Worm (Caenorhabditis elegans) whole organism, dauer: ENCODE measurements around the gene pap-1.

Experiments
- unc-62 ChIP-seq: sonication (generic microtip); optimal IDR thresholded peaks from 2 replicates; lab custom pipeline; 2017; ENCODE audit warnings: missing biosample characterization, missing genetic modification reagents, missing genetic modification characterization

The pap-1 gene

ce11 chrV:10426253-10426652 is 15.5 kb upstream of the pap-1 start, which contains the start of gene apc-10:
Gene apc-10, minus strand, starts transcription at chrV:10426353.
- no peak for TF ChIP-seq unc-62 (GFP tag; lab: Kevin White, UChicago)

ce11 chrV:10428608-10429007 is 13.2 kb upstream of the pap-1 start, which contains the start of gene tag-314:
Gene tag-314, minus strand, starts transcription at chrV:10428708.
- no peak for TF ChIP-seq unc-62 (GFP tag; lab: Kevin White, UChicago)

ce11 chrV:10432607-10433006 is 9.2 kb upstream of the pap-1 start:
- no peak for TF ChIP-seq unc-62 (GFP tag; lab: Kevin White, UChicago)

DNA sequence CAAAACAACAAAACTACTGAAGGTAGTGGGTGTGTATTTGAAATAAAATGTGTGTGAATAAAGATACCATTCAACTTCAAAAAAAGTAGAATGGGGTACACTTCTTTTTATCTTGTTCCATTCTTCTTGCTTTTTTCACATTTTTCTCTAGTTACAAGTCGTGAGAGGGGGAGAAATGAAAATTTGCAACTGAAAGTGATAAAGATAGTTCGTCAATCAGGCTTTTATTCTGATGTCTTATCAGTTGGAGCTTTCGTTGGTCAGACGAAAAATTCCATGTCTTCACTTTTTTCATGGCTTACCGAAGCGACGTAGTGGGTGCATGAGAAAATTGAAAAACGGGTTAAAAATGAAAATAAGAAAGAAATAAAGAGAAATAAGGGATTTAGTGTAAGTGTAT is 8.1 kb upstream of the pap-1 start, which contains the start of gene Y32F6A.4:
Gene Y32F6A.4, minus strand, starts transcription at position 347 of the 400 bp plus-strand sequence.
- no peak for TF ChIP-seq unc-62 (GFP tag; lab: Kevin White, UChicago)

ce11 chrV:10435198-10435597 is 6.6 kb upstream of the pap-1 start:
- no peak for TF ChIP-seq unc-62 (GFP tag; lab: Kevin White, UChicago)

DNA sequence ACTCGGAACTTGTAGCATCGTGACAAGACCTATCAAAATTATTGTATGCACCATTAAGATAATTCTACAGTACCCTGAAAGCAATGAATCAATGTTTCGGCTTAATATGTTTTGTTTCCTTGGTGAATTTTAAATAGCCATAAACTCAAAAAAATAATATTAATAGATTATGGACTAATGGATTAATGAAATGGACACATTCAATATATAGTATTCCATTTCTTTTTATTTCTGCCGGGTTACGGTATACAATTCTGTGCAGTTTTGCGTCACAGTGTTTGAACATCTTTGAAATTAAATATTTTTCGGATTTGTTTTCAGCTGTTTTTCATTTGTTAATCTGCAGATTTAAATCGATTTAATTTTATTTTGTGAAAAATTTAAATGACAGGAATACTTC is 5.2 kb upstream of the pap-1 start, which contains the start of gene set-22:
Gene set-22, plus strand, starts transcription at position 301 of the 400 bp plus-strand sequence.
- TF ChIP-seq unc-62 (GFP tag; lab: Kevin White, UChicago): no peak

- TF ChIP-seq unc-62 (GFP tag; lab: Kevin White, UChicago): no peak
Observed at ce11 chrV:10440723-10441122, 1.1 kb upstream of the pap-1 start, which contains the start of gene snf-10. Gene snf-10, minus strand, starts transcription at chrV:10440823.

- TF ChIP-seq unc-62 (GFP tag; lab: Kevin White, UChicago): no peak
Observed at ce11 chrV:10453466-10453865, 11.7 kb downstream of the pap-1 start, which contains the start of gene Y32F6A.5. Gene Y32F6A.5, minus strand, starts transcription at chrV:10453605.

ce11 chrV:10457247-10457646 is 15.5 kb downstream of the pap-1 start, which contains the start of gene F22E12.1:
Gene F22E12.1, minus strand, starts transcription at chrV:10457347.
- no peak for TF ChIP-seq unc-62 (GFP tag; lab: Kevin White, UChicago)

- no peak for TF ChIP-seq unc-62 (GFP tag; lab: Kevin White, UChicago)
Observed at ce11 chrV:10460685-10461084, 18.9 kb downstream of the pap-1 start.

ce11 chrV:10462066-10462465 is 20.3 kb downstream of the pap-1 start, which contains the start of gene chw-1:
Gene chw-1, plus strand, starts transcription at chrV:10462282.
- no peak for TF ChIP-seq unc-62 (GFP tag; lab: Kevin White, UChicago)

DNA sequence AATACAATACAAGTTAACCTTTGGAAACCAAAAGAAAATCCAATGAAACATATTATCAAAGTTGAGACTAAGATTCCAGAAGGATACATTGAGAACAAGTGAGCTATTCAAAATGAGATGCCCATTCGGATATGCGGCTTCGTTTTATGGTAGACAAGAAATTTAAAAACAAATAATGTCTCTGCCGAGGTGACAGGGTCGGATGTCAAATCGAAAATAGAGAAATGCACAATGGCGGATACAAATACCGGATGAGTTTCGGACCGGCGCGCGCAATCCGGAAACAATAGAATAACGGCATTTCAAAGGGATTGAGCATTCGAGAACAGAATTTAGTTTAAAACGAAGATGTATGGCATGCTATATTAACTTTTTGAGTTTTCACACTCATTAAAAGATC is 21.5 kb downstream of the pap-1 start, which contains the start of gene F22E12.3:
Gene F22E12.3, minus strand, starts transcription at position 101 of the 400 bp plus-strand sequence.
- no peak for TF ChIP-seq unc-62 (GFP tag; lab: Kevin White, UChicago)

ce11 chrV:10464160-10464559 is 22.4 kb downstream of the pap-1 start:
- no peak for TF ChIP-seq unc-62 (GFP tag; lab: Kevin White, UChicago)

ce11 chrV:10464746-10465145 is 23.0 kb downstream of the pap-1 start:
- TF ChIP-seq unc-62 (GFP tag; lab: Kevin White, UChicago): no peak

- TF ChIP-seq unc-62 (GFP tag; lab: Kevin White, UChicago): no peak
Observed at ce11 chrV:10465478-10465877, 23.7 kb downstream of the pap-1 start.

ce11 chrV:10466607-10467092 is 24.9 kb downstream of the pap-1 start:
- TF ChIP-seq unc-62 (GFP tag; lab: Kevin White, UChicago): no peak

- no peak for TF ChIP-seq unc-62 (GFP tag; lab: Kevin White, UChicago)
Observed at ce11 chrV:10467104-10467503, 25.3 kb downstream of the pap-1 start.
